Fruit fly (Drosophila melanogaster) whole organism, embryonic: ENCODE measurements around the gene Mink.

Experiments used
- C15 ChIP-seq: fragments of 200-800 bp; sonication (Bioruptor generic); IDR thresholded peaks from 3 replicates; pipeline ENCODE4 v1.3.6; 2022; ENCODE audit warnings: missing biosample characterization, missing genetic modification characterization
- CG11696 ChIP-seq: fragments of 200-800 bp; sonication (Bioruptor generic); IDR thresholded peaks from 2 replicates; pipeline ENCODE4 v1.3.6; 2022; ENCODE audit warnings: missing biosample characterization, missing genetic modification characterization
- CG12391 ChIP-seq: fragments of 200-800 bp; sonication (Bioruptor generic); optimal IDR thresholded peaks from 3 replicates; lab custom pipeline; 2018; ENCODE audit warnings: missing biosample characterization, mild to moderate bottlenecking, missing genetic modification characterization, moderate library complexity
- CG12659 ChIP-seq: fragments of 200-800 bp; sonication (Bioruptor generic); optimal IDR thresholded peaks from 3 replicates; lab custom pipeline; 2017; ENCODE audit warnings: mild to moderate bottlenecking, missing biosample characterization, missing genetic modification reagents, missing genetic modification characterization
- CG13775 ChIP-seq: fragments of 200-800 bp; sonication (Bioruptor generic); optimal IDR thresholded peaks from 3 replicates; lab custom pipeline; 2017; ENCODE audit warnings: missing biosample characterization, mild to moderate bottlenecking, missing genetic modification characterization
- CG14710 ChIP-seq: fragments of 200-800 bp; sonication (Bioruptor generic); optimal IDR thresholded peaks from 3 replicates; lab custom pipeline; 2019; ENCODE audit warnings: missing biosample characterization, mild to moderate bottlenecking, missing genetic modification characterization, moderate library complexity
- CG14965 ChIP-seq: fragments of 200-800 bp; sonication (Bioruptor generic); optimal IDR thresholded peaks from 2 replicates; lab custom pipeline; 2016; ENCODE audit warnings: missing biosample characterization, missing genetic modification characterization, borderline replicate concordance
- CG1603 ChIP-seq: fragments of 200-800 bp; sonication (Bioruptor generic); optimal IDR thresholded peaks from 2 replicates; lab custom pipeline; 2019; ENCODE audit warnings: missing biosample characterization, mild to moderate bottlenecking, missing genetic modification characterization, moderate library complexity
- CG18764 ChIP-seq: fragments of 200-800 bp; sonication (Bioruptor generic); optimal IDR thresholded peaks from 3 replicates; lab custom pipeline; 2016; ENCODE audit warnings: missing biosample characterization, missing genetic modification characterization
- CG2120 ChIP-seq: fragments of 200-800 bp; sonication (Bioruptor generic); optimal IDR thresholded peaks from 3 replicates; lab custom pipeline; 2016; ENCODE audit warnings: missing biosample characterization, missing genetic modification characterization
- CG30020 ChIP-seq: fragments of 200-800 bp; optimal IDR thresholded peaks from 2 replicates; lab custom pipeline; 2019; ENCODE audit warnings: missing biosample characterization, mild to moderate bottlenecking, missing genetic modification characterization, moderate library complexity
- CG30431 ChIP-seq: fragments of 200-800 bp; sonication (Bioruptor generic); optimal IDR thresholded peaks from 2 replicates; lab custom pipeline; 2017; ENCODE audit warnings: missing biosample characterization, missing genetic modification characterization
- CG31365 ChIP-seq: fragments of 200-800 bp; sonication (Bioruptor generic); optimal IDR thresholded peaks from 2 replicates; lab custom pipeline; 2018; ENCODE audit warnings: missing biosample characterization, mild to moderate bottlenecking, missing genetic modification characterization
- CG3995 ChIP-seq: fragments of 200-800 bp; sonication (Bioruptor generic); optimal IDR thresholded peaks from 3 replicates; lab custom pipeline; 2016; ENCODE audit warnings: missing biosample characterization, missing genetic modification characterization
- CG6813 ChIP-seq: fragments of 200-800 bp; sonication (Bioruptor generic); optimal IDR thresholded peaks from 2 replicates; lab custom pipeline; 2017; ENCODE audit warnings: missing biosample characterization, missing genetic modification characterization, mild to moderate bottlenecking, moderate library complexity, missing genetic modification reagents
- CG6854 ChIP-seq: fragments of 200-800 bp; sonication (Bioruptor generic); optimal IDR thresholded peaks from 3 replicates; lab custom pipeline; 2017; ENCODE audit warnings: missing biosample characterization, mild to moderate bottlenecking, missing genetic modification characterization
- CG9932 ChIP-seq: fragments of 200-800 bp; sonication (Bioruptor generic); IDR thresholded peaks from 2 replicates; pipeline ENCODE4 v1.3.6; 2022; ENCODE audit warnings: missing biosample characterization, missing genetic modification characterization
- Dll ChIP-seq: fragments of 200-800 bp; sonication (Bioruptor generic); IDR thresholded peaks from 4 replicates; pipeline ENCODE4 v1.3.6; 2022; ENCODE audit warnings: missing biosample characterization, missing genetic modification characterization; ENCODE audit not compliant: partially characterized antibody
- Doc3 ChIP-seq: fragments of 200-800 bp; sonication (Bioruptor generic); IDR thresholded peaks from 3 replicates; pipeline ENCODE4 v1.3.6; 2022; ENCODE audit warnings: missing biosample characterization, missing genetic modification characterization; ENCODE audit not compliant: partially characterized antibody
- E2f2 ChIP-seq: fragments of 200-800 bp; sonication (Bioruptor generic); IDR thresholded peaks from 2 replicates; pipeline ENCODE4 v1.3.6; 2022; ENCODE audit warnings: missing biosample characterization, missing genetic modification characterization
- Ets65A ChIP-seq: fragments of 200-800 bp; sonication (Bioruptor generic); peaks from one replicate; lab custom pipeline; 2016; ENCODE audit warnings: missing biosample characterization, missing genetic modification characterization
- HmgZ ChIP-seq: fragments of 200-800 bp; sonication (Bioruptor generic); optimal IDR thresholded peaks from 2 replicates; lab custom pipeline; 2018; ENCODE audit warnings: missing biosample characterization, mild to moderate bottlenecking, missing genetic modification characterization
- Lhr ChIP-seq: fragments of 200-800 bp; sonication (Bioruptor generic); optimal IDR thresholded peaks from 3 replicates; lab custom pipeline; 2017; ENCODE audit warnings: mild to moderate bottlenecking, missing biosample characterization, missing genetic modification reagents, missing genetic modification characterization
- Med ChIP-seq: fragments of 200-800 bp; sonication (Bioruptor generic); peaks from one replicate; lab custom pipeline; 2016; ENCODE audit warnings: missing biosample characterization, missing genetic modification characterization, mild to moderate bottlenecking, inconsistent platforms, moderate library complexity
- NC2β ChIP-seq: fragments of 200-800 bp; sonication (Bioruptor generic); optimal IDR thresholded peaks from 2 replicates; lab custom pipeline; 2016; ENCODE audit warnings: missing biosample characterization, missing genetic modification characterization
- Rfx ChIP-seq: fragments of 200-800 bp; sonication (Bioruptor generic); IDR thresholded peaks from 2 replicates; pipeline ENCODE4 v1.3.6; 2022; ENCODE audit warnings: missing biosample characterization, missing genetic modification characterization
- Scr ChIP-seq: fragments of 200-800 bp; sonication (Bioruptor generic); IDR thresholded peaks from 2 replicates; pipeline ENCODE4 v1.3.6; 2022; ENCODE audit warnings: missing biosample characterization, missing genetic modification characterization; ENCODE audit not compliant: partially characterized antibody
- Sox102F ChIP-seq: fragments of 200-800 bp; sonication (Bioruptor generic); optimal IDR thresholded peaks from 2 replicates; lab custom pipeline; 2018; ENCODE audit warnings: missing biosample characterization, mild to moderate bottlenecking, missing genetic modification characterization, moderate library complexity
- Ssrp ChIP-seq: fragments of 200-800 bp; sonication (Bioruptor generic); optimal IDR thresholded peaks from 2 replicates; lab custom pipeline; 2018; ENCODE audit warnings: missing biosample characterization, mild to moderate bottlenecking, missing genetic modification characterization, moderate library complexity
- Xbp1 ChIP-seq: fragments of 200-800 bp; sonication (Bioruptor generic); optimal IDR thresholded peaks from 3 replicates; lab custom pipeline; 2016; ENCODE audit warnings: missing biosample characterization, mild to moderate bottlenecking, missing genetic modification characterization
- caup ChIP-seq: fragments of 200-800 bp; sonication (Bioruptor generic); optimal IDR thresholded peaks from 3 replicates; lab custom pipeline; 2017; ENCODE audit warnings: missing biosample characterization, mild to moderate bottlenecking, missing genetic modification characterization, moderate library complexity; ENCODE audit not compliant: severe bottlenecking
- chinmo ChIP-seq: fragments of 200-800 bp; sonication (Bioruptor generic); IDR thresholded peaks from 4 replicates; pipeline ENCODE4 v1.3.6; 2022; ENCODE audit warnings: missing biosample characterization, missing genetic modification characterization; ENCODE audit not compliant: partially characterized antibody
- chm ChIP-seq: fragments of 200-800 bp; sonication (Bioruptor generic); IDR thresholded peaks from 2 replicates; pipeline ENCODE4 v1.3.6; 2022; ENCODE audit warnings: missing biosample characterization, missing genetic modification characterization
- grau ChIP-seq: fragments of 200-800 bp; optimal IDR thresholded peaks from 3 replicates; lab custom pipeline; 2019; ENCODE audit warnings: missing biosample characterization, mild to moderate bottlenecking, missing genetic modification characterization, moderate library complexity
- ind ChIP-seq: fragments of 200-800 bp; sonication (Bioruptor generic); optimal IDR thresholded peaks from 3 replicates; lab custom pipeline; 2016; ENCODE audit warnings: missing biosample characterization, missing genetic modification characterization
- inv ChIP-seq: fragments of 200-800 bp; sonication (Bioruptor generic); IDR thresholded peaks from 2 replicates; pipeline ENCODE4 v1.3.6; 2022; ENCODE audit warnings: missing biosample characterization, missing genetic modification characterization; ENCODE audit not compliant: partially characterized antibody
- mld ChIP-seq: fragments of 200-800 bp; sonication (Bioruptor generic); IDR thresholded peaks from 3 replicates; pipeline ENCODE4 v1.3.6; 2022; ENCODE audit warnings: missing biosample characterization, missing genetic modification characterization; ENCODE audit not compliant: partially characterized antibody
- pb ChIP-seq: fragments of 200-800 bp; sonication (Bioruptor generic); optimal IDR thresholded peaks from 3 replicates; lab custom pipeline; 2016; ENCODE audit warnings: missing biosample characterization, missing genetic modification characterization
- pita ChIP-seq: fragments of 200-800 bp; sonication (Bioruptor generic); optimal IDR thresholded peaks from 2 replicates; lab custom pipeline; 2017; ENCODE audit warnings: missing biosample characterization, mild to moderate bottlenecking, missing genetic modification characterization
- pum ChIP-seq: fragments of 200-800 bp; sonication (Bioruptor generic); optimal IDR thresholded peaks from 2 replicates; lab custom pipeline; 2016; ENCODE audit warnings: missing biosample characterization, missing genetic modification characterization
- ro ChIP-seq: fragments of 200-800 bp; sonication (Bioruptor generic); IDR thresholded peaks from 2 replicates; pipeline ENCODE4 v1.3.6; 2022; ENCODE audit warnings: missing biosample characterization, missing genetic modification characterization
- run ChIP-seq: fragments of 200-800 bp; sonication (Bioruptor generic); optimal IDR thresholded peaks from 3 replicates; lab custom pipeline; 2018; ENCODE audit warnings: missing biosample characterization, mild to moderate bottlenecking, missing genetic modification characterization
- sens ChIP-seq: fragments of 200-800 bp; sonication (Bioruptor generic); peaks from one replicate; lab custom pipeline; 2016; ENCODE audit warnings: missing biosample characterization, missing genetic modification characterization
- sug ChIP-seq: fragments of 200-800 bp; optimal IDR thresholded peaks from 2 replicates; lab custom pipeline; 2019; ENCODE audit warnings: missing biosample characterization, mild to moderate bottlenecking, missing genetic modification characterization, moderate library complexity
- tin ChIP-seq: fragments of 200-800 bp; sonication (Bioruptor generic); optimal IDR thresholded peaks from 3 replicates; lab custom pipeline; 2016; ENCODE audit warnings: missing biosample characterization, missing genetic modification characterization
- trem ChIP-seq: fragments of 200-800 bp; optimal IDR thresholded peaks from 3 replicates; lab custom pipeline; 2019; ENCODE audit warnings: missing biosample characterization, mild to moderate bottlenecking, missing genetic modification characterization, moderate library complexity
- twi ChIP-seq: fragments of 200-800 bp; optimal IDR thresholded peaks from 2 replicates; lab custom pipeline; 2019; ENCODE audit warnings: missing biosample characterization, mild to moderate bottlenecking, missing genetic modification characterization, moderate library complexity
- zen ChIP-seq: fragments of 200-800 bp; sonication (Bioruptor generic); optimal IDR thresholded peaks from 3 replicates; lab custom pipeline; 2018; ENCODE audit warnings: missing biosample characterization, mild to moderate bottlenecking, missing genetic modification characterization, moderate library complexity

Gene Mink

dm6 chr3R:24944920-24945853 lies 22.9 kb downstream of the Mink start, which contains the start of the genes ssh and Nmnat:
Gene ssh, minus strand, starts transcription at chr3R:24944956.
Gene Nmnat, plus strand, starts transcription at chr3R:24945237.
- TF ChIP-seq chm (no peak), Lhr (GFP tag; lab: Kevin White, UChicago) (peak; percentile 17), Ssrp (tag; lab: Kevin White, UChicago) (no peak), CG6813 (GFP tag; lab: Kevin White, UChicago) (no peak), run (tag; lab: Kevin White, UChicago) (no peak), zen (peak; percentile 56), NC2β (GFP tag; lab: Kevin White, UChicago) (no peak), CG14965 (GFP tag; lab: Kevin White, UChicago) (no peak), pb (peak; percentile 1), inv (GFP tag; lab: Robert Waterston, UW) (peak; percentile 91), E2f2 (GFP tag; lab: Robert Waterston, UW) (peak; percentile 32), chinmo (GFP tag; lab: Robert Waterston, UW) (peak; percentile 19; the same call in 1 of the 4 replicates), C15 (GFP tag; lab: Robert Waterston, UW) (0 out of 3 replicates have a peak, but pooled peaks have one; percentile 52), CG14710 (tag; lab: Kevin White, UChicago) (peak; percentile 87), ind (GFP tag; lab: Kevin White, UChicago) (peak; percentile 2), CG30020 (peak; percentile 63), Dll (GFP tag; lab: Robert Waterston, UW) (peak; percentile 95), CG30431 (GFP tag; lab: Kevin White, UChicago) (no peak), pita (no peak), mld (GFP tag; lab: Robert Waterston, UW) (peak; percentile 84), Scr (GFP tag; lab: Robert Waterston, UW) (peak; percentile 94), CG12391 (tag; lab: Kevin White, UChicago) (peak; percentile 49), Doc3 (GFP tag; lab: Robert Waterston, UW) (peak; percentile 86), twi (tag; lab: Kevin White, UChicago) (no peak), sens (peak; percentile 88), caup (peak; percentile 16), HmgZ (tag; lab: Kevin White, UChicago) (peak; percentile 67), CG12659 (GFP tag; lab: Kevin White, UChicago) (peak; percentile 78), Sox102F (GFP tag; lab: Kevin White, UChicago) (no peak), sug (tag; lab: Kevin White, UChicago) (peak; percentile 61), CG9932 (GFP tag; lab: Robert Waterston, UW) (peak; percentile 66), CG1603 (peak; percentile 29), CG6854 (no peak), CG18764 (GFP tag; lab: Kevin White, UChicago) (no peak), CG31365 (tag; lab: Kevin White, UChicago) (no peak), Xbp1 (GFP tag; lab: Kevin White, UChicago) (peak; percentile 48), Rfx (GFP tag; lab: Robert Waterston, UW) (peak; percentile 67), CG3995 (GFP tag; lab: Kevin White, UChicago) (peak; percentile 24), CG11696 (GFP tag; lab: Robert Waterston, UW) (no peak), tin (GFP tag; lab: Kevin White, UChicago) (peak; percentile 10), ro (GFP tag; lab: Robert Waterston, UW) (no peak), pum (GFP tag; lab: Kevin White, UChicago) (no peak), CG2120 (peak; percentile 68), trem (tag; lab: Kevin White, UChicago) (peak; percentile 93), Med (GFP tag; lab: Kevin White, UChicago) (peak; percentile 84), CG13775 (GFP tag; lab: Kevin White, UChicago) (peak; percentile 56), Ets65A (GFP tag; lab: Kevin White, UChicago) (peak; percentile 73), grau (tag; lab: Kevin White, UChicago) (peak; percentile 56)
